Fruit fly (Drosophila melanogaster) whole organism, pupa: ENCODE results near the gene CG4168.

Source experiments
- CG12605 ChIP-seq: fragments of 200-800 bp; sonication (Bioruptor generic); IDR thresholded peaks from 2 replicates; pipeline ENCODE4 v1.3.6; 2022; ENCODE audit warnings: missing biosample characterization, missing genetic modification characterization
- CG13204 ChIP-seq: fragments of 200-800 bp; sonication (Bioruptor generic); optimal IDR thresholded peaks from 2 replicates; lab custom pipeline; 2018; ENCODE audit warnings: missing biosample characterization, mild to moderate bottlenecking, missing genetic modification characterization, moderate library complexity
- CG17806 ChIP-seq: fragments of 200-800 bp; sonication (Bioruptor generic); optimal IDR thresholded peaks from 2 replicates; lab custom pipeline; 2018; ENCODE audit warnings: missing biosample characterization, mild to moderate bottlenecking, missing genetic modification characterization, moderate library complexity
- CG9948 ChIP-seq: fragments of 200-800 bp; sonication (Bioruptor generic); optimal IDR thresholded peaks from 2 replicates; lab custom pipeline; 2018; ENCODE audit warnings: missing biosample characterization, mild to moderate bottlenecking, missing genetic modification characterization, moderate library complexity
- D1 ChIP-seq: fragments of 200-800 bp; sonication (Bioruptor generic); optimal IDR thresholded peaks from 2 replicates; lab custom pipeline; 2018; ENCODE audit warnings: missing biosample characterization, mild to moderate bottlenecking, missing genetic modification characterization, moderate library complexity
- EcR ChIP-seq: fragments of 200-800 bp; sonication (Bioruptor generic); optimal IDR thresholded peaks from 3 replicates; lab custom pipeline; 2019; ENCODE audit warnings: missing biosample characterization, missing genetic modification characterization, mild to moderate bottlenecking, moderate library complexity, missing genetic modification reagents
- Ets98B ChIP-seq: fragments of 200-800 bp; sonication (Bioruptor generic); IDR thresholded peaks from 2 replicates; pipeline ENCODE4 v1.3.6; 2022; ENCODE audit warnings: missing biosample characterization, missing genetic modification characterization
- rn ChIP-seq: fragments of 200-800 bp; sonication (Bioruptor generic); IDR thresholded peaks from 2 replicates; pipeline ENCODE4 v1.3.6; 2022; ENCODE audit warnings: missing biosample characterization, missing genetic modification characterization

CG4168 gene

dm6 chr2L:15117995-15118394 lies 82.3 kb downstream of the CG4168 start:
- TF ChIP-seq EcR (GFP tag; lab: Kevin White, UChicago), result no peak
- no peak for TF ChIP-seq rn (GFP tag; lab: Robert Waterston, UW)
- no peak for TF ChIP-seq Ets98B (GFP tag; lab: Robert Waterston, UW)
- TF ChIP-seq CG13204 (GFP tag; lab: Kevin White, UChicago), result no peak
- TF ChIP-seq CG9948 (tag; lab: Kevin White, UChicago), result no peak
- no peak for TF ChIP-seq CG17806
- no peak for TF ChIP-seq CG12605 (GFP tag; lab: Robert Waterston, UW)

dm6 chr2L:15113234-15113916 lies 86.9 kb downstream of the CG4168 start, which contains the start of gene stc:
Gene stc (plus strand): TSS chr2L:15113480.
- peak; percentile 3 for TF ChIP-seq D1
- TF ChIP-seq CG13204 (GFP tag; lab: Kevin White, UChicago), result no peak
